Worm (Caenorhabditis elegans) whole organism, early embryonic: ENCODE measurements around the gene enol-1.

Experiments used
- F13C5.2 ChIP-seq: sonication (generic microtip); optimal IDR thresholded peaks from 2 replicates; lab custom pipeline; 2017; ENCODE audit warnings: mild to moderate bottlenecking, missing genetic modification characterization, inconsistent platforms, missing compliant biosample characterization
- ceh-13 ChIP-seq: fragments of 200-800 bp; sonication (Bioruptor generic); optimal IDR thresholded peaks from 2 replicates; lab custom pipeline; 2018; ENCODE audit warnings: mild to moderate bottlenecking, missing genetic modification characterization, missing compliant biosample characterization
- flt-1 ChIP-seq: fragments of 200-800 bp; sonication (Bioruptor generic); IDR thresholded peaks from 2 replicates; pipeline ENCODE4 v1.3.6; 2022; ENCODE audit warnings: missing genetic modification characterization, missing compliant biosample characterization

DNA sequence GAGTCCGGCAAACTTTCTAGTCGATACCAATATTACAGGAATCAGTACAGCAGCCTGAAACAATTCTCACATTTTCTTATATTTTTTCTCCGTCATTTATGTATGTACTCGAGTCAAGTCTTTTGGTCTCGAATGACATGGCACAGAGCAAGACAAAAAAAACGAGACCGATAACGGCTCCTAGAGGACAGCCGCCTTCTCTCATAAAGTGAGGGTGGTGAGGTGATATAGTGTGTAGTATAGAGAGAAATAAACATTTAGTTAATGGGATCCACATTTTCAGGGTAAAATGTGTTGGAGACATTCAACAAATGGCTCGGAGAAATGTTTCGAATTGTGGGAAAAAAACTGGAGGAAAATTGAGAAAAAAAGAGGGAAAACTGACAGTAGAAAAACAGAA, 31.4 kb downstream of the enol-1 start:
- TF ChIP-seq flt-1 (GFP tag; lab: Robert Waterston, UW) (no peak), F13C5.2 (tag; lab: Kevin White, UChicago) (no peak), ceh-13 (GFP tag; lab: Kevin White, UChicago) (no peak)
